Worm (Caenorhabditis elegans) whole organism, L1 larva: Measurements from ENCODE around the gene crls-1.
"Not testable (repeated sequence)": the region's sequence is repeated elsewhere in the genome, so short reads cannot be mapped to it uniquely, and the experiment has no call there.

Experiments
- alr-1 ChIP-seq: fragments of 200-800 bp; sonication (Bioruptor generic); optimal IDR thresholded peaks from 2 replicates; lab custom pipeline; 2018; ENCODE audit warnings: borderline replicate concordance, mild to moderate bottlenecking, missing genetic modification characterization, missing compliant biosample characterization
- blmp-1 ChIP-seq: fragments of 150-350 bp; optimal IDR thresholded peaks from 2 replicates; lab custom pipeline; 2014; ENCODE audit warnings: missing biosample characterization, missing genetic modification characterization
- ceh-82 ChIP-seq, 3 experiments: fragments of 150-350 bp in 1 of 3; sonication (generic microtip) in 2 of 3; optimal IDR thresholded peaks; 2 replicates each; lab custom pipeline; 2014 to 2017; ENCODE audit warnings: missing biosample characterization in 3 of 3, missing genetic modification characterization in 3 of 3
- elt-3 ChIP-seq, 6 experiments: fragments of 150-350 bp in 1 of 6; sonication (generic microtip); optimal IDR thresholded peaks; 2 replicates each; lab custom pipeline; 2017 to 2018; ENCODE audit warnings: missing biosample characterization in 6 of 6, missing genetic modification characterization in 6 of 6, inconsistent platforms in 1 of 6
- fkh-10 ChIP-seq: sonication (generic microtip); optimal IDR thresholded peaks from 2 replicates; lab custom pipeline; 2017; ENCODE audit warnings: missing biosample characterization, missing genetic modification reagents, missing genetic modification characterization
- fos-1 ChIP-seq: fragments of 150-350 bp; optimal IDR thresholded peaks from 2 replicates; lab custom pipeline; 2014; ENCODE audit warnings: missing biosample characterization, missing genetic modification characterization
- pqm-1 ChIP-seq: sonication (generic microtip); optimal IDR thresholded peaks from 3 replicates; lab custom pipeline; 2017; ENCODE audit warnings: missing biosample characterization, missing genetic modification characterization
- unc-86 ChIP-seq: sonication (generic microtip); optimal IDR thresholded peaks from 2 replicates; lab custom pipeline; 2016; ENCODE audit warnings: missing genetic modification characterization, missing compliant biosample characterization

DNA sequence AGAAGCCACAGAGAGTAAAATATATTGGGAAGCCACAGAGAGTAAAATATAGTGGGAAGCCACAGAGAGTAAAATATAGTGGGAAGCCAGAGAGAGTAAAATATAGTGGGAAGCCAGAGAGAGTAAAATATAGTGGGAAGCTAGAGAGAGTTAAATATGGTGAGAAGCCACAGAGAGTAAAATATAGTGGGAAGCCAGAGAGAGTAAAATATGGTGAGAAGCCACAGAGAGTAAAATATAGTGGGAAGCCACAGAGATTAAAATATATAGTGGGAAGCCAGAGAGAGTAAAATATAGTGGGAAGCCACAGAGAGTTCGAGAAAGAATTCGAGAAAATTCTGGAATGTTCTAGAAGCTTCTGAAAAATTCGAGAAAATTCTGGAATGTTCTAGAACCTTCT is 21.7 kb upstream of the crls-1 start:
- TF ChIP-seq pqm-1 (tag; lab: Kevin White, UChicago); fkh-10 (GFP tag; lab: Kevin White, UChicago); blmp-1 (tag; lab: Kevin White, UChicago); unc-86 (tag; lab: Kevin White, UChicago); alr-1 (tag; lab: Kevin White, UChicago); elt-3 (tag; optimal IDR thresholded peaks at IDR 0.05; lab: Kevin White, UChicago); fos-1 (tag; lab: Kevin White, UChicago); ceh-82 (tag; optimal IDR thresholded peaks at IDR 0.05; lab: Kevin White, UChicago): not testable (repeated sequence)
